Fruit fly (Drosophila melanogaster) S2 (cell line): ENCODE measurements around the gene fipi.

Experiments used
- CG8478 ChIP-seq: fragments of >200 bp; optimal IDR thresholded peaks from 2 replicates; lab custom pipeline; 2018
- CTCF ChIP-seq, 2 experiments: fragments of >200 bp; optimal IDR thresholded peaks; 2 replicates each; lab custom pipeline; 2018

DNA sequence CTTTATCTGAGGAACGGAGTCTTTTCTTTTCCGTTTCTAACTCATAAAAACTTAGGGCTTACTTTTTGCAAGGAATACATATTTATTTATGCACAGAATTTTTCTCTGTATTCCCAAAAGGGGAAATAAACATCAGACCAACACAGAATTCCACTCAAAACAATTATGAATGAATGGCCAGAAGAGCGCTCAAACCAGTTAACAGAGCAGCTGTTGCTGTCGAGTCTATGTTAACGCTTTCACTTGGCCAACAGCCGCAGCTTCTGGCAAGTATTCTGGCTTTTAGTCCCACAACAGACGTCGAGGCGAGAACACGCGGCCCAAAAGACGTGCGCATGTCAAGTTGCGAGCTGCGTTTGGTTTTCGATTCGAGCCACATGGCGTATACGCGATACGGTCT is 99.4 kb downstream of the fipi start, which contains the start of gene dcma:
- TF ChIP-seq CG8478 (lab: Kevin White, UChicago) (no peak), CTCF (optimal IDR thresholded peaks at IDR 0.05; lab: Kevin White, UChicago) (no peak)
